Worm (Caenorhabditis elegans) whole organism, L4/young adult: ENCODE measurements around the gene C18H7.4.

Experiments
- W03F9.2 ChIP-seq: fragments of 150-350 bp; optimal IDR thresholded peaks from 2 replicates; lab custom pipeline; 2014; ENCODE audit warnings: missing biosample characterization, missing genetic modification characterization
- dao-5 ChIP-seq: sonication (generic microtip); optimal IDR thresholded peaks from 2 replicates; lab custom pipeline; 2016; ENCODE audit warnings: missing genotype, missing genetic modification characterization, moderate library complexity, missing compliant biosample characterization
- him-1 ChIP-seq: sonication (generic microtip); optimal IDR thresholded peaks from 2 replicates; lab custom pipeline; 2016; ENCODE audit warnings: missing genotype, missing genetic modification reagents, missing genetic modification characterization, missing compliant biosample characterization

C18H7.4 gene

ce11 chrIV:619766-620165 lies 26.6 kb downstream of the C18H7.4 start:
- no peak for TF ChIP-seq dao-5 (tag; lab: Kevin White, UChicago)
- TF ChIP-seq W03F9.2 (tag; lab: Kevin White, UChicago), result no peak
- no peak for TF ChIP-seq him-1 (tag; lab: Kevin White, UChicago)

DNA sequence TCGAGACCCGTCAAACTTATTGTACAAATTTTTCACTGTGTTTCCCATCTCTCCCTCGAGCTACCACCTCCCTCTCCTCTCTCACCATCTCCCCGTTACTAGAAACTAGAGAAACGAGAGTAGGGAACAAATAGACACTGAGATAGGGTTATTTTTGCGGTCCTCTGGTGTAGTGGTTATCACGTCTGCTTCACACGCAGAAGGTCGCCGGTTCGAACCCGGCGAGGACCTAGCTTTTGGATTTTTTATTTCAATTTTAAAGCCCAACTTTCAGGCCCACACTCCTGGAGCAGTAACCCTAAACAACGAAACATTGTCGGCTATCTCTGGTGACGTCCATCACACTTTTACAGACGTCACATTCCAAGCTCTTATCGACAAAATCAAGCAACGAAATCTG lies 27.2 kb downstream of the C18H7.4 start:
- peak; percentile 48 for TF ChIP-seq dao-5 (tag; lab: Kevin White, UChicago)
- peak; percentile 56 for TF ChIP-seq him-1 (tag; lab: Kevin White, UChicago)
- TF ChIP-seq W03F9.2 (tag; lab: Kevin White, UChicago), result no peak

ce11 chrIV:622989-623388 lies 29.9 kb downstream of the C18H7.4 start:
- TF ChIP-seq W03F9.2 (tag; lab: Kevin White, UChicago) (no peak), him-1 (tag; lab: Kevin White, UChicago) (no peak), dao-5 (tag; lab: Kevin White, UChicago) (no peak)

ce11 chrIV:623876-624275 lies 30.7 kb downstream of the C18H7.4 start:
- TF ChIP-seq him-1 (tag; lab: Kevin White, UChicago), result no peak
- TF ChIP-seq W03F9.2 (tag; lab: Kevin White, UChicago), result no peak
- TF ChIP-seq dao-5 (tag; lab: Kevin White, UChicago), result no peak

- TF ChIP-seq him-1 (tag; lab: Kevin White, UChicago), result no peak
- TF ChIP-seq W03F9.2 (tag; lab: Kevin White, UChicago), result no peak
- TF ChIP-seq dao-5 (tag; lab: Kevin White, UChicago), result no peak
These were observed 32.9 kb downstream of the C18H7.4 start for ce11 chrIV:625947-626548.

DNA sequence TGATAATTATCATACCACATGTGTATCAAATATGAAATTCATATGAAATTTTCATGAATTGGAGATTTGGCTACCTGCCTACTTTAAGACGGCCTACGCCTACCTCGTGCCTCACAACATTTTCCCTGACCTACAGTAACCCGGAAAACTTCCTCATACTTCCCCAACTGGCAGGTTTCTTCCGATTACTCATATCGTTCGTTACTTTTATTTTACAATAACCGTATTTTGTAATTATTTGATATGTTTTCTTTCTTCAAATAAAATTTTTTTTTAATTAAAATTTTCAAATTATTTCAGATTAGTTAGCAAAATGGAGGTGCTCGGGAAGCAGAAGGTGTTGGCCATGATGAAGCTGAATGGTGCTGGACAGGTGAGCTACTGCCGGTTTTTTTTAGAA lies 34.1 kb downstream of the C18H7.4 start, which contains the start of gene nhr-76:
TSS of gene nhr-76 (plus strand) at position 301 of the 400 bp plus-strand sequence.
- TF ChIP-seq him-1 (tag; lab: Kevin White, UChicago) (no peak), W03F9.2 (tag; lab: Kevin White, UChicago) (no peak), dao-5 (tag; lab: Kevin White, UChicago) (no peak)

DNA sequence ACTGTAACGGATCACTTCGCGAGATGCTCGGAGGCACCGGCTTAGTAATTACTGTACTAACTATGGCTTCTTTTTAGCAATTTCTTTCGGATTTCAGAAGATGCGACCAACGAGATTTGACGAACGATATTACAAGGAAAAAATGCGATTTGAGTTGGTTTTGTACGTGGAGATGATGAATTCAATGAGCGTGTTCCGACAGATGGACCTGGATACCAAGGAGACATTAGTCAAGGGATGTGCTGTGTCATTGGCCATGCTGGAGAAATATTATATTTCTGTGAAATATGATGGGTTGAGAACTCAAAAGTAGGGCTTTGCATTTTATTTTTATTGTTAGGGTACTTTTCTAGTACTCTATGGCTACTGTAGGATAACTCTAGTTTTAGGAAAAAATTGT lies 37.5 kb downstream of the C18H7.4 start:
- TF ChIP-seq dao-5 (tag; lab: Kevin White, UChicago) (no peak), him-1 (tag; lab: Kevin White, UChicago) (no peak), W03F9.2 (tag; lab: Kevin White, UChicago) (no peak)

DNA sequence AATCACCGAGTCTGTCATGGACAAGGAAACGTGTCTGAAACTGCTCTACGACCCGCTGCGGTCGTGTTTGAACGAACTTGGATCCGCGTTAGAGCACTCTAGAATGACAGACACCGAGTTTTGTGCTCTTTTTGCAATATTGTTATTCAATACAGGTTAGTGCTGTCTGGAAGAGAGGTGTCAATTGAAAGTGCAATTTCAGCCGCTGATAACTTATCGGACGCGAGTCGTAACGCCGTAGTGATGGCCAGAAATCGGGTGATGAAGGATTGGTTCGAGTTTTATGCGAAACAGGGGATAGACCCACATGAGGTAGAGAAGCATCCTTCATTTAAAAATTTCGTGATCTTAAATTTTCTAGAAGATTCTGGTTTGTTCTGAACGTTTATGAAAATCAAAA lies 38.7 kb downstream of the C18H7.4 start:
- TF ChIP-seq W03F9.2 (tag; lab: Kevin White, UChicago) (no peak), dao-5 (tag; lab: Kevin White, UChicago) (no peak), him-1 (tag; lab: Kevin White, UChicago) (no peak)

- no peak for TF ChIP-seq dao-5 (tag; lab: Kevin White, UChicago)
- TF ChIP-seq W03F9.2 (tag; lab: Kevin White, UChicago), result no peak
- TF ChIP-seq him-1 (tag; lab: Kevin White, UChicago), result no peak
These were observed 40.4 kb downstream of the C18H7.4 start for ce11 chrIV:633565-633964.

DNA sequence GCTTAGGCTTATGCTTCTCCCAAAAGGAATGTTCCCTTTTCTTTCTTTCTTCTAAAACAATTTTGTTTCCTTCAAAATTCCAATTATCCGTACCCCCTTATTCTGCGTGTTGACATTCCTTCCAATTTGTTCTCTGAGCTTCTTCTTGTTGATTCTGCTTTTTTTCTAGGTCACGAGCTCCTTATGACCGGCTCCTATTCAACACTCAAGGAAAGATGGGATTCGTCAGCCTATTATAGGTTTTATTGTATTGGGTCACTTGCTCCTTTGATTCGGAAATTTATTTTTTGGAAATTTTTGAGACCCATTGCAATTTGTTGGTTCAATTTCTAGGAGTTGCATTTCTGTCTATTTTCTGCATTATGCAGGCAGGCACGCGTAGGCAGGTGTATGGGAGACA lies 46.0 kb downstream of the C18H7.4 start:
- no peak for TF ChIP-seq dao-5 (tag; lab: Kevin White, UChicago)
- TF ChIP-seq him-1 (tag; lab: Kevin White, UChicago), result no peak
- no peak for TF ChIP-seq W03F9.2 (tag; lab: Kevin White, UChicago)

DNA sequence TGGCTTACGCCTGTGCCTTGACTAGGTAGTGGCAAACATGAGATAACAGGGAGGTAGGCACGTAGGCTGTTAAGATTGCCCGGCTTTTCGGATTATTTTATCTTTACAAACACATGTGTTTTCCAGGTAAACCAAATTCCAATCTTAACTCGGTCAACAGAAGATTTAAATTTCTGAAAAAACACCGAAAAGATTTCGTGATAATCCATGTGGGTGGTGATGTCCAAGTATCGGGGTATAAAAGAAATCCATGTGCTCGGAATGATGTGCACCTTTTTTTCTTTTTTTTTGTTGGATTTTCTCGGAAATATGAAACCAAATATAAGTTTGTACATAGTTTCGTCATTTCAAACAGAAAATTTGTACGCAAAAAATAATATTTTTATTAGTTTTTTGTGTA lies 50.4 kb downstream of the C18H7.4 start:
- TF ChIP-seq W03F9.2 (tag; lab: Kevin White, UChicago) (no peak), dao-5 (tag; lab: Kevin White, UChicago) (no peak), him-1 (tag; lab: Kevin White, UChicago) (no peak)
